Worm (Caenorhabditis elegans) whole organism, L4 larva: ENCODE data around the gene C08F1.11.
A peak's percentile ranks its signal among the peaks of the same experiment; 100 is the strongest.

Experiments
- F10B5.3 ChIP-seq: sonication (generic microtip); optimal IDR thresholded peaks from 2 replicates; lab custom pipeline; 2016; ENCODE audit warnings: mild to moderate bottlenecking, missing genetic modification characterization, missing compliant biosample characterization
- F44E2.7 ChIP-seq: fragments of 200-800 bp; sonication (Bioruptor generic); IDR thresholded peaks from 2 replicates; pipeline ENCODE4 v2.1.2; 2022; ENCODE audit warnings: missing genetic modification characterization, missing compliant biosample characterization
- F49E8.2 ChIP-seq: sonication (generic microtip); optimal IDR thresholded peaks from 2 replicates; lab custom pipeline; 2016; ENCODE audit warnings: missing compliant biosample characterization, mild to moderate bottlenecking, missing genetic modification characterization, borderline replicate concordance
- Y5F2A.4 ChIP-seq: fragments of 200-800 bp; sonication (Bioruptor generic); optimal IDR thresholded peaks from 2 replicates; lab custom pipeline; 2018; ENCODE audit warnings: mild to moderate bottlenecking, missing genetic modification characterization, missing compliant biosample characterization
- ZK337.2 ChIP-seq: fragments of 200-800 bp; sonication (Bioruptor generic); IDR thresholded peaks from 2 replicates; pipeline ENCODE4 v1.3.6; 2022; ENCODE audit warnings: missing genetic modification reagents, missing genetic modification characterization, missing compliant biosample characterization
- ZK546.5 ChIP-seq, 2 experiments: sonication (generic microtip); optimal IDR thresholded peaks; 2 replicates each; lab custom pipeline; 2017; ENCODE audit warnings: missing biosample characterization in 2 of 2, missing genetic modification characterization in 2 of 2
- aly-2 ChIP-seq: sonication (generic microtip); optimal IDR thresholded peaks from 2 replicates; lab custom pipeline; 2018; ENCODE audit warnings: missing biosample characterization, missing genetic modification characterization
- attf-4 ChIP-seq: sonication (generic microtip); optimal IDR thresholded peaks from 3 replicates; lab custom pipeline; 2017; ENCODE audit warnings: missing biosample characterization, missing genetic modification characterization
- ceh-44 ChIP-seq: fragments of 200-800 bp; sonication (Bioruptor generic); IDR thresholded peaks from 2 replicates; pipeline ENCODE4 v1.3.6; 2022; ENCODE audit warnings: missing genetic modification reagents, missing genetic modification characterization, missing compliant biosample characterization
- daf-19 ChIP-seq: fragments of 200-800 bp; sonication (Bioruptor generic); conservative IDR thresholded peaks from 2 replicates; pipeline ENCODE4 v1.3.6; 2022; ENCODE audit warnings: missing genetic modification characterization, missing compliant biosample characterization
- daf-8 ChIP-seq: fragments of 200-800 bp; sonication (Bioruptor generic); IDR thresholded peaks from 2 replicates; pipeline ENCODE4 v1.3.6; 2022; ENCODE audit warnings: missing genetic modification characterization, missing compliant biosample characterization
- dmd-6 ChIP-seq: fragments of 200-800 bp; sonication (Bioruptor generic); IDR thresholded peaks from 2 replicates; pipeline ENCODE4 v1.3.6; 2022; ENCODE audit warnings: missing genetic modification reagents, missing genetic modification characterization, missing compliant biosample characterization
- dmd-8 ChIP-seq: fragments of 200-800 bp; sonication (Bioruptor generic); IDR thresholded peaks from 2 replicates; pipeline ENCODE4 v1.3.6; 2022; ENCODE audit warnings: missing genetic modification characterization, missing compliant biosample characterization
- fkh-10 ChIP-seq: fragments of 150-350 bp; optimal IDR thresholded peaks from 2 replicates; lab custom pipeline; 2014; ENCODE audit warnings: missing biosample characterization, missing genetic modification reagents, missing genetic modification characterization
- gei-8 ChIP-seq: fragments of 200-800 bp; sonication (Bioruptor generic); optimal IDR thresholded peaks from 2 replicates; lab custom pipeline; 2018; ENCODE audit warnings: mild to moderate bottlenecking, missing genetic modification characterization, missing compliant biosample characterization
- hlh-30 ChIP-seq: sonication (generic microtip); optimal IDR thresholded peaks from 2 replicates; lab custom pipeline; 2017; ENCODE audit warnings: antibody characterized with exemption, mild to moderate bottlenecking, missing genetic modification characterization, missing compliant biosample characterization; ENCODE audit not compliant: insufficient read depth
- lim-7 ChIP-seq: fragments of 200-800 bp; sonication (Bioruptor generic); IDR thresholded peaks from 2 replicates; pipeline ENCODE4 v1.3.6; 2022; ENCODE audit warnings: missing genetic modification characterization, missing compliant biosample characterization
- lin-29 ChIP-seq: fragments of 200-800 bp; sonication (Bioruptor generic); IDR thresholded peaks from 2 replicates; pipeline ENCODE4 v1.3.6; 2022; ENCODE audit warnings: missing genetic modification reagents, missing genetic modification characterization, missing compliant biosample characterization
- lin-39 ChIP-seq: fragments of 150-350 bp; optimal IDR thresholded peaks from 2 replicates; lab custom pipeline; 2014; ENCODE audit warnings: missing biosample characterization, missing genetic modification reagents, missing genetic modification characterization
- madf-5 ChIP-seq, 2 experiments: fragments of 200-800 bp; sonication (Bioruptor generic); IDR thresholded peaks; 2 replicates each; pipeline ENCODE4 v1.3.6; 2022; ENCODE audit warnings: missing compliant biosample characterization in 2 of 2, missing genetic modification characterization in 2 of 2
- madf-9 ChIP-seq: fragments of 200-800 bp; sonication (Bioruptor generic); conservative IDR thresholded peaks from 2 replicates; pipeline ENCODE4 v1.3.6; 2022; ENCODE audit warnings: missing genetic modification reagents, missing genetic modification characterization, missing compliant biosample characterization
- mdl-1 ChIP-seq, 2 experiments: fragments of 150-350 bp in 1 of 2; sonication (generic microtip) in 1 of 2; optimal IDR thresholded peaks; 2 replicates each; lab custom pipeline; 2014 to 2017; ENCODE audit warnings: missing biosample characterization in 2 of 2, missing genetic modification characterization in 2 of 2
- mep-1 ChIP-seq: fragments of 150-350 bp; sonication (generic microtip); optimal IDR thresholded peaks from 3 replicates; lab custom pipeline; 2014; ENCODE audit warnings: missing biosample characterization, missing genetic modification characterization
- mes-2 ChIP-seq: sonication (generic microtip); optimal IDR thresholded peaks from 2 replicates; lab custom pipeline; 2016; ENCODE audit warnings: missing genotype, mild to moderate bottlenecking, missing genetic modification characterization, missing compliant biosample characterization; ENCODE audit not compliant: poor library complexity, severe bottlenecking
- mxl-2 ChIP-seq: fragments of 200-800 bp; sonication (Bioruptor generic); conservative IDR thresholded peaks from 2 replicates; pipeline ENCODE4 v1.3.6; 2022; ENCODE audit warnings: missing genetic modification reagents, missing genetic modification characterization, missing compliant biosample characterization
- nhr-10 ChIP-seq: fragments of 150-350 bp; optimal IDR thresholded peaks from 2 replicates; lab custom pipeline; 2014; ENCODE audit warnings: missing biosample characterization, missing genetic modification characterization
- nhr-102 ChIP-seq: sonication (generic microtip); optimal IDR thresholded peaks from 2 replicates; lab custom pipeline; 2016; ENCODE audit warnings: mild to moderate bottlenecking, missing genetic modification characterization, moderate library complexity, missing compliant biosample characterization
- nhr-11 ChIP-seq: fragments of 150-350 bp; optimal IDR thresholded peaks from 2 replicates; lab custom pipeline; 2014; ENCODE audit warnings: missing biosample characterization, missing genetic modification characterization
- nhr-111 ChIP-seq: fragments of 200-800 bp; sonication (Bioruptor generic); optimal IDR thresholded peaks from 2 replicates; lab custom pipeline; 2018; ENCODE audit warnings: mild to moderate bottlenecking, missing genetic modification characterization, missing compliant biosample characterization
- nhr-25 ChIP-seq: sonication (generic microtip); optimal IDR thresholded peaks from 2 replicates; lab custom pipeline; 2017; ENCODE audit warnings: missing genetic modification characterization, mild to moderate bottlenecking, missing compliant biosample characterization, antibody characterized with exemption, moderate library complexity, borderline replicate concordance; ENCODE audit not compliant: insufficient read depth
- nhr-6 ChIP-seq: fragments of 150-350 bp; optimal IDR thresholded peaks from 2 replicates; lab custom pipeline; 2014; ENCODE audit warnings: missing biosample characterization, missing genetic modification characterization
- pqm-1 ChIP-seq: sonication (generic microtip); optimal IDR thresholded peaks from 2 replicates; lab custom pipeline; 2017; ENCODE audit warnings: missing biosample characterization, missing genetic modification characterization
- snpc-4 ChIP-seq: fragments of 150-350 bp; optimal IDR thresholded peaks from 2 replicates; lab custom pipeline; 2014; ENCODE audit warnings: missing biosample characterization, missing genetic modification characterization
- spr-1 ChIP-seq: sonication (generic microtip); optimal IDR thresholded peaks from 2 replicates; lab custom pipeline; 2016; ENCODE audit warnings: mild to moderate bottlenecking, missing genetic modification characterization, missing compliant biosample characterization
- spr-3 ChIP-seq: fragments of 200-800 bp; sonication (Bioruptor generic); optimal IDR thresholded peaks from 2 replicates; lab custom pipeline; 2018; ENCODE audit warnings: mild to moderate bottlenecking, missing genetic modification characterization, missing compliant biosample characterization
- tag-97 ChIP-seq: fragments of 200-800 bp; sonication (Bioruptor generic); IDR thresholded peaks from 2 replicates; pipeline ENCODE4 v1.3.6; 2022; ENCODE audit warnings: missing genetic modification characterization, missing compliant biosample characterization
- tra-1 ChIP-seq: fragments of 200-800 bp; sonication (Bioruptor generic); IDR thresholded peaks from 2 replicates; pipeline ENCODE4 v1.3.6; 2022; ENCODE audit warnings: missing genetic modification reagents, missing genetic modification characterization, missing compliant biosample characterization
- unc-62 ChIP-seq, 3 experiments: fragments of 150-350 bp in 1 of 3; sonication (generic microtip); optimal IDR thresholded peaks in 2 of 3; peaks in 1 of 3; 1 replicate in 1 of 3; 2 replicates in 2 of 3; lab custom pipeline; 2014 to 2017; ENCODE audit warnings: missing biosample characterization in 3 of 3, missing genetic modification characterization in 3 of 3, missing genetic modification reagents in 3 of 3, missing genotype in 1 of 3
- zfp-3 ChIP-seq: fragments of 200-800 bp; sonication (Bioruptor generic); conservative IDR thresholded peaks from 2 replicates; pipeline ENCODE4 v1.3.6; 2022; ENCODE audit warnings: missing genetic modification reagents, missing genetic modification characterization, missing compliant biosample characterization
- ztf-11 ChIP-seq: fragments of 150-350 bp; optimal IDR thresholded peaks from 2 replicates; lab custom pipeline; 2014; ENCODE audit warnings: missing biosample characterization, missing genetic modification characterization

Gene C08F1.11

ce11 chrII:1808217-1808616 lies 23.5 kb upstream of the C08F1.11 start, which contains the start of gene C08F1.8:
Gene C08F1.8 (minus strand): TSS chrII:1808317.
- no peak for TF ChIP-seq ceh-44 (GFP tag; lab: Robert Waterston, UW)
- no peak for TF ChIP-seq F10B5.3 (tag; lab: Kevin White, UChicago)
- TF ChIP-seq spr-1 (tag; lab: Kevin White, UChicago): no peak
- no peak for TF ChIP-seq ZK546.5 (tag; optimal IDR thresholded peaks at IDR 0.05; lab: Kevin White, UChicago)
- no peak for TF ChIP-seq attf-4 (tag; lab: Kevin White, UChicago)
- TF ChIP-seq tra-1 (GFP tag; lab: Robert Waterston, UW): no peak
- no peak for TF ChIP-seq daf-8 (GFP tag; lab: Robert Waterston, UW)
- TF ChIP-seq pqm-1 (tag; lab: Kevin White, UChicago): no peak

- no peak for TF ChIP-seq dmd-6
- TF ChIP-seq zfp-3 (GFP tag; lab: Robert Waterston, UW): no peak
- no peak for TF ChIP-seq madf-5 (GFP tag; IDR thresholded peaks at IDR 0.05; lab: Robert Waterston, UW)
- TF ChIP-seq daf-19 (GFP tag; lab: Robert Waterston, UW): no peak
- TF ChIP-seq lim-7 (GFP tag; lab: Robert Waterston, UW): no peak
- TF ChIP-seq hlh-30 (tag; lab: Kevin White, UChicago): no peak
- no peak for TF ChIP-seq snpc-4
- no peak for TF ChIP-seq nhr-111 (GFP tag; lab: Kevin White, UChicago)
- no peak for TF ChIP-seq ZK337.2
- TF ChIP-seq, all 104 proteins: peak for 0
Measured at ce11 chrII:1806358-1806757, 21.7 kb upstream of the C08F1.11 start, which contains the start of gene C08F1.12. Gene C08F1.12 (minus strand): TSS chrII:1806458.

DNA sequence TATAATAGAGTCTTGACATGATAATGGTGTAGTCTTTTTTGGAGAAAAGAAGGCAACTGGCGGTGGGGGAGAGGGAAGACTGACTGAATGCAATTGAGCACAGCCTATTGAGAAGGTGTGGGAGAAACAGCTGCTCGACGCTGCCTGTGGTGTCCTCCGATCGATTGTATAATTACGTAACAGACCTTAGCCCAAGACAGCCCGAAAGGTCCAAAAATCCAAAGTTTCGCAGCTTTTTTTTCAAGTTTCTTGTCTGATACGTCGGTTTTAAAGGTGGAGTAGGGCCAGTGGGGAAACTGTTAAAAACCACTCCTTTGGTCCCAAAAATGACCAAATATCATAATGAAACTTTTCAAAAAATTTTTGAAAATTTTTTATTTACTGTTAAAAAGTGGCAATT lies 3.4 kb upstream of the C08F1.11 start, which contains the start of the genes C08F1.6 and fbxb-13:
TSS of gene C08F1.6 (minus strand) at position 101 of the 400 bp plus-strand sequence.
TSS of gene fbxb-13 (plus strand) at position 191 of the 400 bp plus-strand sequence.
- TF ChIP-seq fkh-10 (no peak), nhr-25 (no peak), ztf-11 (no peak), dmd-6 (no peak), F49E8.2 (tag; lab: Kevin White, UChicago) (no peak), dmd-8 (no peak), Y5F2A.4 (GFP tag; lab: Kevin White, UChicago) (no peak), nhr-102 (tag; lab: Kevin White, UChicago) (no peak)

DNA sequence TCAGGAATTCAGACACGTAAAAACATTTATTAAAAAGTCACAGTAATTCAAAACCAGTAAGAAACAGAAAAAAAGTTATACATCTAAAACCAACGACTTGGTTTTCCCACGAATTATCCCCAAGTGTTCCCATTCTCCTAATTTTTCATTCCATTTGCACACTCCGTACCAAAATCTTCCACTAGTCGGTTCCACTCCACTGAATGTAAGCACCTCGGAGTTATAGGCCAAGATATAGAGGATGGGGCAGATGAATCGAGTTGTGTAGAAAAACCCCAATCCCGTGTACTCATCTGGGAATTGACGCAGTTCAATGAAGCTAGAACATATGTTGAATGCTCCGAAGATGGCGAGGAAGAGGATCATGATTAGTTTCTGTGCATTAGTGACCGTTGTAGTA lies 2.5 kb upstream of the C08F1.11 start:
- peak in 1 of 2 experiments; percentile 97 for TF ChIP-seq unc-62 (GFP tag; optimal IDR thresholded peaks at IDR 0.05 in 1 of 2; lab: Kevin White, UChicago)
- no peak for TF ChIP-seq unc-62 (tag; optimal IDR thresholded peaks at IDR 0.05; lab: Kevin White, UChicago)
- no peak for TF ChIP-seq lin-29 (GFP tag; lab: Robert Waterston, UW)

- no peak for TF ChIP-seq aly-2 (tag; lab: Kevin White, UChicago)
- TF ChIP-seq F44E2.7 (GFP tag; lab: Robert Waterston, UW): no peak
- no peak for TF ChIP-seq mdl-1 (tag; optimal IDR thresholded peaks at IDR 0.05; lab: Kevin White, UChicago)
- TF ChIP-seq unc-62 (GFP tag; optimal IDR thresholded peaks at IDR 0.05 in 1 of 2; lab: Kevin White, UChicago): no peak
- TF ChIP-seq unc-62 (tag; optimal IDR thresholded peaks at IDR 0.05; lab: Kevin White, UChicago): no peak
- TF ChIP-seq tag-97: no peak
- TF ChIP-seq gei-8 (GFP tag; lab: Kevin White, UChicago): no peak
- no peak for TF ChIP-seq mxl-2 (GFP tag; lab: Robert Waterston, UW)
- no peak for TF ChIP-seq madf-9 (GFP tag; lab: Robert Waterston, UW)
- TF ChIP-seq nhr-10 (tag; lab: Kevin White, UChicago): no peak
- TF ChIP-seq nhr-6 (tag; lab: Kevin White, UChicago): no peak
- TF ChIP-seq lin-39: no peak
- TF ChIP-seq F10B5.3 (tag; lab: Kevin White, UChicago): no peak
- TF ChIP-seq mep-1 (tag; lab: Kevin White, UChicago): no peak
- no peak for TF ChIP-seq nhr-11 (tag; lab: Kevin White, UChicago)
- no peak for TF ChIP-seq tra-1 (GFP tag; lab: Robert Waterston, UW)
- no peak for TF ChIP-seq mes-2 (tag; lab: Kevin White, UChicago)
- TF ChIP-seq spr-3: no peak
- no peak for TF ChIP-seq dmd-6
Measured at ce11 chrII:1786209-1786608, 1.5 kb upstream of the C08F1.11 start, which contains the start of gene C08F1.10. Gene C08F1.10 (minus strand): TSS chrII:1786309.
